Worm (Caenorhabditis elegans) whole organism, L2 larva: ENCODE measurements around the gene glb-3.
"Not testable (repeated sequence)": the region's sequence is repeated elsewhere in the genome, so short reads cannot be mapped to it uniquely, and the experiment has no call there.

Source experiments
- C34F6.9 ChIP-seq: fragments of 150-350 bp; optimal IDR thresholded peaks from 2 replicates; lab custom pipeline; 2014; ENCODE audit warnings: missing biosample characterization, missing genetic modification characterization
- F13H6.1 ChIP-seq: sonication (generic microtip); optimal IDR thresholded peaks from 2 replicates; lab custom pipeline; 2016; ENCODE audit warnings: missing genetic modification characterization, missing compliant biosample characterization
- R02D3.7 ChIP-seq: fragments of 150-350 bp; optimal IDR thresholded peaks from 2 replicates; lab custom pipeline; 2014; ENCODE audit warnings: missing biosample characterization, missing genetic modification characterization
- Y55F3AM.14 ChIP-seq: fragments of 200-800 bp; sonication (Bioruptor generic); optimal IDR thresholded peaks from 2 replicates; lab custom pipeline; 2018; ENCODE audit warnings: mild to moderate bottlenecking, missing genetic modification characterization, missing compliant biosample characterization
- ZK546.5 ChIP-seq: sonication (generic microtip); optimal IDR thresholded peaks from 2 replicates; lab custom pipeline; 2017; ENCODE audit warnings: missing biosample characterization, missing genetic modification characterization
- aly-2 ChIP-seq: fragments of 150-350 bp; optimal IDR thresholded peaks from 2 replicates; lab custom pipeline; 2014; ENCODE audit warnings: missing biosample characterization, missing genetic modification characterization
- ama-1 ChIP-seq: fragments of 150-350 bp; optimal IDR thresholded peaks from 2 replicates; lab custom pipeline; 2018; ENCODE audit warnings: inconsistent platforms
- blmp-1 ChIP-seq: sonication (generic microtip); optimal IDR thresholded peaks from 2 replicates; lab custom pipeline; 2017; ENCODE audit warnings: missing genetic modification characterization, mild to moderate bottlenecking, missing compliant biosample characterization, antibody characterized with exemption, moderate library complexity; ENCODE audit not compliant: insufficient read depth
- ceh-16 ChIP-seq: fragments of 150-350 bp; optimal IDR thresholded peaks from 2 replicates; lab custom pipeline; 2014; ENCODE audit warnings: missing biosample characterization, missing genetic modification characterization
- ceh-82 ChIP-seq: fragments of 150-350 bp; optimal IDR thresholded peaks from 2 replicates; lab custom pipeline; 2014; ENCODE audit warnings: missing biosample characterization, missing genetic modification characterization
- crh-2 ChIP-seq: sonication (generic microtip); optimal IDR thresholded peaks from 2 replicates; lab custom pipeline; 2017; ENCODE audit warnings: missing biosample characterization, missing genetic modification characterization
- dmd-4 ChIP-seq: sonication (generic microtip); optimal IDR thresholded peaks from 2 replicates; lab custom pipeline; 2017; ENCODE audit warnings: missing biosample characterization, missing genetic modification characterization
- egl-27 ChIP-seq: sonication (generic microtip); optimal IDR thresholded peaks from 3 replicates; lab custom pipeline; 2017; ENCODE audit warnings: missing biosample characterization, missing genetic modification reagents, missing genetic modification characterization
- elt-1 ChIP-seq: fragments of 150-350 bp; optimal IDR thresholded peaks from 2 replicates; lab custom pipeline; 2014; ENCODE audit warnings: missing biosample characterization, missing genetic modification characterization
- elt-3 ChIP-seq: sonication (generic microtip); optimal IDR thresholded peaks from 2 replicates; lab custom pipeline; 2017; ENCODE audit warnings: missing biosample characterization, missing genetic modification characterization
- fos-1 ChIP-seq: fragments of 150-350 bp; optimal IDR thresholded peaks from 2 replicates; lab custom pipeline; 2014; ENCODE audit warnings: missing biosample characterization, missing genetic modification characterization
- gmeb-1 ChIP-seq: fragments of 150-350 bp; optimal IDR thresholded peaks from 2 replicates; lab custom pipeline; 2014; ENCODE audit warnings: missing biosample characterization, missing genetic modification characterization
- lin-11 ChIP-seq: fragments of 150-350 bp; sonication (generic microtip); optimal IDR thresholded peaks from 2 replicates; lab custom pipeline; 2014; ENCODE audit warnings: missing biosample characterization, missing genetic modification characterization, inconsistent platforms, mixed read lengths
- lin-13 ChIP-seq: fragments of 150-350 bp; optimal IDR thresholded peaks from 2 replicates; lab custom pipeline; 2014; ENCODE audit warnings: missing biosample characterization, missing genetic modification reagents, missing genetic modification characterization
- lin-39 ChIP-seq: fragments of 150-350 bp; optimal IDR thresholded peaks from 2 replicates; lab custom pipeline; 2014; ENCODE audit warnings: missing biosample characterization, missing genetic modification reagents, missing genetic modification characterization
- lsy-2 ChIP-seq, 2 experiments: fragments of 150-350 bp in 1 of 2; sonication (generic microtip) in 1 of 2; optimal IDR thresholded peaks; 2 replicates each; lab custom pipeline; 2014 to 2017; ENCODE audit warnings: missing biosample characterization in 2 of 2, missing genetic modification characterization in 2 of 2
- mab-5 ChIP-seq: fragments of 150-350 bp; optimal IDR thresholded peaks from 2 replicates; lab custom pipeline; 2014; ENCODE audit warnings: missing biosample characterization, missing genetic modification characterization
- mbf-1 ChIP-seq: sonication (generic microtip); optimal IDR thresholded peaks from 2 replicates; lab custom pipeline; 2017; ENCODE audit warnings: missing biosample characterization, missing genetic modification characterization
- mdl-1 ChIP-seq, 2 experiments: fragments of 150-350 bp in 1 of 2; sonication (generic microtip) in 1 of 2; optimal IDR thresholded peaks; 2 replicates each; lab custom pipeline; 2017; ENCODE audit warnings: missing biosample characterization in 2 of 2, missing genetic modification characterization in 2 of 2
- nhr-10 ChIP-seq: sonication (generic microtip); optimal IDR thresholded peaks from 2 replicates; lab custom pipeline; 2017; ENCODE audit warnings: missing biosample characterization, missing genetic modification characterization
- nhr-11 ChIP-seq: fragments of 150-350 bp; optimal IDR thresholded peaks from 2 replicates; lab custom pipeline; 2014; ENCODE audit warnings: missing biosample characterization, missing genetic modification characterization
- nhr-129 ChIP-seq: fragments of 150-350 bp; optimal IDR thresholded peaks from 2 replicates; lab custom pipeline; 2014; ENCODE audit warnings: missing biosample characterization, missing genetic modification characterization
- nhr-21 ChIP-seq: fragments of 150-350 bp; optimal IDR thresholded peaks from 2 replicates; lab custom pipeline; 2014; ENCODE audit warnings: missing biosample characterization, missing genetic modification characterization
- nhr-23 ChIP-seq: fragments of 150-350 bp; optimal IDR thresholded peaks from 2 replicates; lab custom pipeline; 2014; ENCODE audit warnings: missing biosample characterization, missing genetic modification reagents, missing genetic modification characterization
- nhr-237 ChIP-seq: fragments of 150-350 bp; optimal IDR thresholded peaks from 2 replicates; lab custom pipeline; 2014; ENCODE audit warnings: missing biosample characterization, missing genetic modification characterization
- nhr-25 ChIP-seq: fragments of 150-350 bp; sonication (generic microtip); optimal IDR thresholded peaks from 3 replicates; lab custom pipeline; 2014; ENCODE audit warnings: missing biosample characterization, missing genetic modification characterization
- nhr-6 ChIP-seq: fragments of 150-350 bp; optimal IDR thresholded peaks from 2 replicates; lab custom pipeline; 2014; ENCODE audit warnings: missing biosample characterization, missing genetic modification characterization
- nhr-77 ChIP-seq: fragments of 150-350 bp; optimal IDR thresholded peaks from 2 replicates; lab custom pipeline; 2014; ENCODE audit warnings: missing biosample characterization, missing genetic modification characterization
- sem-4 ChIP-seq: fragments of 150-350 bp; optimal IDR thresholded peaks from 2 replicates; lab custom pipeline; 2014; ENCODE audit warnings: missing biosample characterization, missing genetic modification reagents, missing genetic modification characterization
- skn-1 ChIP-seq: sonication (generic microtip); optimal IDR thresholded peaks from 2 replicates; lab custom pipeline; 2017; ENCODE audit warnings: missing biosample characterization, missing genetic modification characterization
- sma-3 ChIP-seq: sonication (generic microtip); optimal IDR thresholded peaks from 2 replicates; lab custom pipeline; 2016; ENCODE audit warnings: missing genetic modification reagents, missing genetic modification characterization, missing compliant biosample characterization
- sma-9 ChIP-seq, 2 experiments: fragments of 150-350 bp in 1 of 2; sonication (generic microtip) in 1 of 2; optimal IDR thresholded peaks; 2 replicates each; lab custom pipeline; 2014 to 2016; ENCODE audit warnings: missing genetic modification characterization in 2 of 2, mild to moderate bottlenecking in 1 of 2, missing biosample characterization in 1 of 2, missing compliant biosample characterization in 1 of 2, missing genetic modification reagents in 1 of 2, moderate library complexity in 1 of 2
- snpc-4 ChIP-seq: fragments of 150-350 bp; optimal IDR thresholded peaks from 2 replicates; lab custom pipeline; 2014; ENCODE audit warnings: missing biosample characterization, missing genetic modification characterization
- unc-39 ChIP-seq: fragments of 150-350 bp; optimal IDR thresholded peaks from 2 replicates; lab custom pipeline; 2014; ENCODE audit warnings: missing biosample characterization, missing genetic modification characterization
- unc-55 ChIP-seq: fragments of 150-350 bp; sonication (generic microtip); optimal IDR thresholded peaks from 3 replicates; lab custom pipeline; 2014; ENCODE audit warnings: missing biosample characterization, missing genetic modification reagents, missing genetic modification characterization
- unc-62 ChIP-seq: fragments of 150-350 bp; optimal IDR thresholded peaks from 2 replicates; lab custom pipeline; 2014; ENCODE audit warnings: missing biosample characterization, missing genetic modification reagents, missing genetic modification characterization
- zag-1 ChIP-seq: fragments of 150-350 bp; optimal IDR thresholded peaks from 2 replicates; lab custom pipeline; 2014; ENCODE audit warnings: missing biosample characterization, missing genetic modification characterization
- ztf-1 ChIP-seq: fragments of 200-800 bp; sonication (Bioruptor generic); conservative IDR thresholded peaks from 2 replicates; pipeline ENCODE4 v1.3.6; 2022; ENCODE audit warnings: missing genetic modification characterization, missing compliant biosample characterization
- ztf-11 ChIP-seq: sonication (generic microtip); optimal IDR thresholded peaks from 2 replicates; lab custom pipeline; 2017; ENCODE audit warnings: missing biosample characterization, missing genetic modification characterization
- ztf-4 ChIP-seq: fragments of 150-350 bp; optimal IDR thresholded peaks from 2 replicates; lab custom pipeline; 2014; ENCODE audit warnings: missing biosample characterization, missing genetic modification characterization

Gene glb-3

ce11 chrV:11098599-11098998, 35.8 kb upstream of the glb-3 start, which contains the start of gene cdkl-1:
cdkl-1 (plus strand) TSS chrV:11098899.
- TF ChIP-seq nhr-6 (tag; lab: Kevin White, UChicago), result no peak
- no peak for TF ChIP-seq nhr-237 (tag; lab: Kevin White, UChicago)
- TF ChIP-seq sem-4 (tag; lab: Kevin White, UChicago), result no peak
- TF ChIP-seq F13H6.1 (tag; lab: Kevin White, UChicago), result no peak
- no peak for TF ChIP-seq lin-39
- TF ChIP-seq nhr-77 (tag; lab: Kevin White, UChicago), result no peak
- no peak for TF ChIP-seq ztf-4 (tag; lab: Kevin White, UChicago)
- TF ChIP-seq sma-3 (GFP tag; lab: Kevin White, UChicago), result no peak
- no peak for TF ChIP-seq zag-1
- TF ChIP-seq ztf-1, result no peak
- TF ChIP-seq fos-1 (tag; lab: Kevin White, UChicago), result no peak
- TF ChIP-seq lsy-2 (tag; optimal IDR thresholded peaks at IDR 0.05; lab: Kevin White, UChicago), result no peak
- no peak for TF ChIP-seq gmeb-1 (tag; lab: Kevin White, UChicago)
- no peak for TF ChIP-seq unc-55 (GFP tag; lab: Kevin White, UChicago)

ce11 chrV:11104408-11104807, 30.0 kb upstream of the glb-3 start:
- TF ChIP-seq unc-39 (tag; lab: Kevin White, UChicago), result no peak
- no peak for TF ChIP-seq sem-4 (tag; lab: Kevin White, UChicago)
- TF ChIP-seq R02D3.7 (tag; lab: Kevin White, UChicago), result no peak
- no peak for TF ChIP-seq lin-13
- TF ChIP-seq crh-2 (tag; lab: Kevin White, UChicago), result no peak
- no peak for TF ChIP-seq nhr-11 (tag; lab: Kevin White, UChicago)
- no peak for TF ChIP-seq nhr-6 (tag; lab: Kevin White, UChicago)
- no peak for TF ChIP-seq gmeb-1 (tag; lab: Kevin White, UChicago)
- no peak for TF ChIP-seq nhr-10

- not testable (repeated sequence) for TF ChIP-seq nhr-25 (tag; lab: Kevin White, UChicago); mab-5; lsy-2 (tag; optimal IDR thresholded peaks at IDR 0.05; lab: Kevin White, UChicago)
Measured at ce11 chrV:11109647-11110046, 24.7 kb upstream of the glb-3 start, which contains the start of gene Y42A5A.5. Y42A5A.5 (minus strand) TSS chrV:11109747.

- peak; percentile 73 for TF ChIP-seq unc-55 (GFP tag; lab: Kevin White, UChicago)
- peak; percentile 71 for TF ChIP-seq gmeb-1 (tag; lab: Kevin White, UChicago)
- no peak for TF ChIP-seq ztf-11 (tag; lab: Kevin White, UChicago)
- no peak for TF ChIP-seq mdl-1 (tag; optimal IDR thresholded peaks at IDR 0.05; lab: Kevin White, UChicago)
- TF ChIP-seq ama-1 (lab: Kevin White, UChicago), result no peak
- no peak for TF ChIP-seq ztf-4 (tag; lab: Kevin White, UChicago)
- TF ChIP-seq mbf-1, result no peak
- TF ChIP-seq dmd-4, result no peak
- TF ChIP-seq elt-1, result no peak
- TF ChIP-seq mab-5, result peak; percentile 56
- TF ChIP-seq nhr-10, result no peak
- TF ChIP-seq nhr-11 (tag; lab: Kevin White, UChicago), result no peak
- TF ChIP-seq nhr-23, result no peak
- peak; percentile 65 for TF ChIP-seq C34F6.9 (tag; lab: Kevin White, UChicago)
- TF ChIP-seq egl-27 (tag; lab: Kevin White, UChicago), result peak; percentile 33
- TF ChIP-seq aly-2 (tag; lab: Kevin White, UChicago), result no peak
- no peak for TF ChIP-seq blmp-1 (tag; lab: Kevin White, UChicago)
- TF ChIP-seq skn-1 (tag; lab: Kevin White, UChicago), result no peak
- peak; percentile 66 for TF ChIP-seq nhr-25 (tag; lab: Kevin White, UChicago)
- no peak for TF ChIP-seq ceh-82
- peak; percentile 7 for TF ChIP-seq fos-1 (tag; lab: Kevin White, UChicago)
- TF ChIP-seq nhr-237 (tag; lab: Kevin White, UChicago), result no peak
- no peak for TF ChIP-seq Y55F3AM.14 (GFP tag; lab: Kevin White, UChicago)
- no peak for TF ChIP-seq ZK546.5 (tag; lab: Kevin White, UChicago)
- TF ChIP-seq sma-3 (GFP tag; lab: Kevin White, UChicago), result peak; percentile 69
- no peak for TF ChIP-seq elt-3 (tag; lab: Kevin White, UChicago)
- no peak for TF ChIP-seq snpc-4
- TF ChIP-seq F13H6.1 (tag; lab: Kevin White, UChicago), result peak; percentile 77
- TF ChIP-seq sma-9 (GFP tag; optimal IDR thresholded peaks at IDR 0.05; lab: Kevin White, UChicago), result peak; percentile 48
- TF ChIP-seq sma-9 (tag; optimal IDR thresholded peaks at IDR 0.05; lab: Kevin White, UChicago), result no peak
- TF ChIP-seq lin-13, result peak; percentile 43
- peak; percentile 63 for TF ChIP-seq lin-11 (tag; lab: Kevin White, UChicago)
- peak in 1 of 2 experiments; percentile 63 for TF ChIP-seq lsy-2 (tag; optimal IDR thresholded peaks at IDR 0.05; lab: Kevin White, UChicago)
- no peak for TF ChIP-seq ceh-16 (tag; lab: Kevin White, UChicago)
- TF ChIP-seq nhr-129 (tag; lab: Kevin White, UChicago), result peak; percentile 71
- no peak for TF ChIP-seq unc-62 (GFP tag; lab: Kevin White, UChicago)
- TF ChIP-seq lin-39, result no peak
- TF ChIP-seq nhr-21 (tag; lab: Kevin White, UChicago), result peak; percentile 6
- peak; percentile 46 for TF ChIP-seq crh-2 (tag; lab: Kevin White, UChicago)
Measured at ce11 chrV:11113041-11113574, 21.3 kb upstream of the glb-3 start, which contains the start of gene erfa-3. erfa-3 (minus strand) TSS chrV:11113091.
